Worm (Caenorhabditis elegans): ENCODE measurements around the gene Y57A10A.27.

ce11 chrII:12256528-12256927 lies 18.3 kb downstream of the Y57A10A.27 start, which contains the start of gene parn-2:
- TF ChIP-seq nhr-77 (tag; optimal IDR thresholded peaks at IDR 0.05) (no peak), snpc-4 (tag; optimal IDR thresholded peaks at IDR 0.05) (no peak), elt-3 (tag; optimal IDR thresholded peaks at IDR 0.05) (no peak), lin-11 (tag; optimal IDR thresholded peaks at IDR 0.05) (no peak), ceh-16 (tag; optimal IDR thresholded peaks at IDR 0.05) (no peak), mdl-1 (tag; optimal IDR thresholded peaks at IDR 0.05) (no peak), egl-27 (tag; optimal IDR thresholded peaks at IDR 0.05) (no peak), nhr-11 (tag; optimal IDR thresholded peaks at IDR 0.05) (no peak), fos-1 (tag; optimal IDR thresholded peaks at IDR 0.05) (no peak), nhr-12 (tag; optimal IDR thresholded peaks at IDR 0.05) (no peak), ama-1 (optimal IDR thresholded peaks at IDR 0.05) (no peak), lsy-2 (tag; optimal IDR thresholded peaks at IDR 0.05) (no peak)

All from whole organism, L2 larva.